Worm (Caenorhabditis elegans) whole organism, midembryonic: ENCODE data around the gene mkk-4.

Experiments
- flt-1 ChIP-seq: fragments of 200-800 bp; sonication (Bioruptor generic); IDR thresholded peaks from 2 replicates; pipeline ENCODE4 v1.3.6; 2022; ENCODE audit warnings: missing genetic modification characterization, missing compliant biosample characterization
- ztf-23 ChIP-seq: fragments of 200-800 bp; sonication (Bioruptor generic); IDR thresholded peaks from 2 replicates; pipeline ENCODE4 v1.3.6; 2022; ENCODE audit warnings: missing genetic modification reagents, missing genetic modification characterization, missing compliant biosample characterization

DNA sequence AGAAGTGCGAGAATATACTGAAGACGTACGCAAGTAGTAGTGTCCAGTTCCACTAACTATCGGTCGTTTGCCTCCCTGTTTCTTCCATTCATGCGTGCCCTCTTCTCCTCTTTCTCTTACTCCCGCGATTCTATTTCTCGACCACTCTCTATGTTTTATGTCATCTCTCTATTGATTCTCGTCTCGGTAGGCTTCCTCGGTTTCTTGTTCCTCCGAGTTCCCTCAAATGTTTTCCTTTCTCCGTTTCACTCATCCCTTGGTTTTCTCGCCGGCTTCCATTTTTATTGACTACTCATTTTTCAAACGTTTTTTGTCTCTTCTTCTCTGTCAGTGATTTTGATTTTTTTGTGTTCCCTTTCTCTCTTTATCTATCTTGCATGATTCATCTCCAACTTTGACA is 1.3 kb upstream of the mkk-4 start:
- TF ChIP-seq flt-1 (GFP tag; lab: Robert Waterston, UW) (no peak; the same call in 1 of the 2 replicates), ztf-23 (no peak)
